Worm (Caenorhabditis elegans) whole organism, dauer: ENCODE results near the gene aakb-1.

Experiments used
- unc-62 ChIP-seq: sonication (generic microtip); optimal IDR thresholded peaks from 2 replicates; lab custom pipeline; 2017; ENCODE audit warnings: missing biosample characterization, missing genetic modification reagents, missing genetic modification characterization

The aakb-1 gene

ce11 chrX:13781445-13782073, 26.0 kb downstream of the aakb-1 start:
- no peak for TF ChIP-seq unc-62 (GFP tag; lab: Kevin White, UChicago)

ce11 chrX:13782074-13782462, 26.5 kb downstream of the aakb-1 start:
- TF ChIP-seq unc-62 (GFP tag; lab: Kevin White, UChicago) = no peak

ce11 chrX:13785268-13785667, 29.7 kb downstream of the aakb-1 start, which contains the start of gene F55F3.4:
TSS of gene F55F3.4 (plus strand) at chrX:13785568.
- TF ChIP-seq unc-62 (GFP tag; lab: Kevin White, UChicago) = no peak

- TF ChIP-seq unc-62 (GFP tag; lab: Kevin White, UChicago) = no peak
Measured at ce11 chrX:13790532-13790931, 35.0 kb downstream of the aakb-1 start, which contains the start of gene ZK1086.3. TSS of gene ZK1086.3 (plus strand) at chrX:13790832.

ce11 chrX:13793525-13793924, 38.0 kb downstream of the aakb-1 start, which contains the start of gene ZK1086.2:
TSS of gene ZK1086.2 (minus strand) at chrX:13793625.
- TF ChIP-seq unc-62 (GFP tag; lab: Kevin White, UChicago) = no peak

ce11 chrX:13803246-13803645, 47.7 kb downstream of the aakb-1 start:
- TF ChIP-seq unc-62 (GFP tag; lab: Kevin White, UChicago) = no peak
